Fruit fly (Drosophila melanogaster) whole organism, embryonic: ENCODE results near the gene CG7386.

Source experiments
- Adf1 ChIP-seq: fragments of 200-800 bp; sonication (Bioruptor generic); IDR thresholded peaks from 2 replicates; pipeline ENCODE4 v1.3.6; 2022; ENCODE audit warnings: missing biosample characterization, missing genetic modification characterization
- Atf-2 ChIP-seq: fragments of 200-800 bp; sonication (Bioruptor generic); optimal IDR thresholded peaks from 2 replicates; lab custom pipeline; 2016; ENCODE audit warnings: missing biosample characterization, missing genetic modification characterization
- CG11504 ChIP-seq: fragments of 200-800 bp; sonication (Bioruptor generic); optimal IDR thresholded peaks from 3 replicates; lab custom pipeline; 2019; ENCODE audit warnings: missing biosample characterization, mild to moderate bottlenecking, missing genetic modification characterization, moderate library complexity
- CG1233 ChIP-seq: fragments of 200-800 bp; sonication (Bioruptor generic); optimal IDR thresholded peaks from 4 replicates; lab custom pipeline; 2018; ENCODE audit warnings: missing biosample characterization, mild to moderate bottlenecking, missing genetic modification characterization
- CG14050 ChIP-seq: fragments of 200-800 bp; sonication (Bioruptor generic); IDR thresholded peaks from 3 replicates; pipeline ENCODE4 v1.3.6; 2022; ENCODE audit warnings: missing biosample characterization, missing genetic modification characterization
- CG14860 ChIP-seq: fragments of 200-800 bp; sonication (Bioruptor generic); IDR thresholded peaks from 3 replicates; pipeline ENCODE4 v1.3.6; 2022; ENCODE audit warnings: missing biosample characterization, missing genetic modification characterization; ENCODE audit not compliant: partially characterized antibody
- CG1603 ChIP-seq: fragments of 200-800 bp; sonication (Bioruptor generic); optimal IDR thresholded peaks from 2 replicates; lab custom pipeline; 2019; ENCODE audit warnings: missing biosample characterization, mild to moderate bottlenecking, missing genetic modification characterization, moderate library complexity
- CG18262 ChIP-seq: fragments of 200-800 bp; optimal IDR thresholded peaks from 3 replicates; lab custom pipeline; 2019; ENCODE audit warnings: missing biosample characterization, mild to moderate bottlenecking, missing genetic modification characterization, moderate library complexity
- CG30431 ChIP-seq: fragments of 200-800 bp; sonication (Bioruptor generic); optimal IDR thresholded peaks from 2 replicates; lab custom pipeline; 2017; ENCODE audit warnings: missing biosample characterization, missing genetic modification characterization
- CG33557 ChIP-seq: fragments of 200-800 bp; sonication (Bioruptor generic); optimal IDR thresholded peaks from 2 replicates; lab custom pipeline; 2019; ENCODE audit warnings: missing biosample characterization, mild to moderate bottlenecking, missing genetic modification characterization, moderate library complexity
- CG4404 ChIP-seq: fragments of 200-800 bp; sonication (Bioruptor generic); IDR thresholded peaks from 2 replicates; pipeline ENCODE4 v1.3.6; 2022; ENCODE audit warnings: missing biosample characterization, missing genetic modification characterization
- CG4617 ChIP-seq: fragments of 200-800 bp; sonication (Bioruptor generic); optimal IDR thresholded peaks from 3 replicates; lab custom pipeline; 2016; ENCODE audit warnings: missing biosample characterization, missing genetic modification characterization, borderline replicate concordance
- CG4730 ChIP-seq: fragments of 200-800 bp; sonication (Bioruptor generic); IDR thresholded peaks from 2 replicates; pipeline ENCODE4 v1.3.6; 2022; ENCODE audit warnings: missing biosample characterization, missing genetic modification characterization
- CG4854 ChIP-seq: fragments of 200-800 bp; sonication (Bioruptor generic); optimal IDR thresholded peaks from 2 replicates; lab custom pipeline; 2016; ENCODE audit warnings: missing biosample characterization, missing genetic modification characterization, inconsistent platforms
- CG6654 ChIP-seq: fragments of 200-800 bp; sonication (Bioruptor generic); optimal IDR thresholded peaks from 2 replicates; lab custom pipeline; 2017; ENCODE audit warnings: missing biosample characterization, mild to moderate bottlenecking, missing genetic modification characterization
- CG6683 ChIP-seq: fragments of 200-800 bp; sonication (Bioruptor generic); optimal IDR thresholded peaks from 2 replicates; lab custom pipeline; 2017; ENCODE audit warnings: missing biosample characterization, mild to moderate bottlenecking, missing genetic modification characterization, missing genetic modification reagents
- CG6791 ChIP-seq: fragments of 200-800 bp; sonication (Bioruptor generic); IDR thresholded peaks from 3 replicates; pipeline ENCODE4 v1.3.6; 2022; ENCODE audit warnings: missing biosample characterization, missing genetic modification characterization; ENCODE audit not compliant: partially characterized antibody
- CG9817 ChIP-seq: fragments of 200-800 bp; sonication (Bioruptor generic); optimal IDR thresholded peaks from 2 replicates; lab custom pipeline; 2018; ENCODE audit warnings: missing biosample characterization, mild to moderate bottlenecking, missing genetic modification characterization, moderate library complexity
- D19A ChIP-seq: fragments of 200-800 bp; optimal IDR thresholded peaks from 3 replicates; lab custom pipeline; 2019; ENCODE audit warnings: missing biosample characterization, mild to moderate bottlenecking, missing genetic modification characterization, moderate library complexity
- Doc2 ChIP-seq: fragments of 200-800 bp; sonication (Bioruptor generic); IDR thresholded peaks from 2 replicates; pipeline ENCODE4 v1.3.6; 2022; ENCODE audit warnings: missing biosample characterization, missing genetic modification characterization
- Drgx ChIP-seq: fragments of 200-800 bp; sonication (Bioruptor generic); IDR thresholded peaks from 2 replicates; pipeline ENCODE4 v1.3.6; 2022; ENCODE audit warnings: missing biosample characterization, missing genetic modification characterization
- ERR ChIP-seq: fragments of 200-800 bp; sonication (Bioruptor generic); optimal IDR thresholded peaks from 2 replicates; lab custom pipeline; 2016; ENCODE audit warnings: missing biosample characterization, missing genetic modification characterization
- Ets65A ChIP-seq: fragments of 200-800 bp; sonication (Bioruptor generic); peaks from one replicate; lab custom pipeline; 2016; ENCODE audit warnings: missing biosample characterization, missing genetic modification characterization
- HLH4C ChIP-seq: fragments of 200-800 bp; sonication (Bioruptor generic); IDR thresholded peaks from 3 replicates; pipeline ENCODE4 v1.3.6; 2022; ENCODE audit warnings: missing biosample characterization, missing genetic modification characterization; ENCODE audit not compliant: partially characterized antibody
- HLH54F ChIP-seq: fragments of 200-800 bp; sonication (Bioruptor generic); optimal IDR thresholded peaks from 3 replicates; lab custom pipeline; 2016; ENCODE audit warnings: missing biosample characterization, missing genetic modification characterization
- MESR4 ChIP-seq: fragments of 200-800 bp; sonication (Bioruptor generic); optimal IDR thresholded peaks from 2 replicates; lab custom pipeline; 2018; ENCODE audit warnings: missing biosample characterization, mild to moderate bottlenecking, missing genetic modification characterization, moderate library complexity
- NFAT ChIP-seq: fragments of 200-800 bp; sonication (Bioruptor generic); IDR thresholded peaks from 2 replicates; pipeline ENCODE4 v1.3.6; 2022; ENCODE audit warnings: missing biosample characterization, missing genetic modification characterization
- Usf ChIP-seq: fragments of 200-800 bp; sonication (Bioruptor generic); optimal IDR thresholded peaks from 2 replicates; lab custom pipeline; 2017; ENCODE audit warnings: missing genotype, missing biosample characterization, missing genetic modification characterization
- Xrp1 ChIP-seq: fragments of 200-800 bp; sonication (Bioruptor generic); IDR thresholded peaks from 2 replicates; pipeline ENCODE4 v1.3.6; 2022; ENCODE audit warnings: missing biosample characterization, missing genetic modification characterization
- ac ChIP-seq: fragments of 200-800 bp; sonication (Bioruptor generic); optimal IDR thresholded peaks from 3 replicates; lab custom pipeline; 2017; ENCODE audit warnings: missing biosample characterization, mild to moderate bottlenecking, missing genetic modification characterization
- bbx ChIP-seq: fragments of 200-800 bp; sonication (Bioruptor generic); IDR thresholded peaks from 2 replicates; pipeline ENCODE4 v1.3.6; 2022; ENCODE audit warnings: missing biosample characterization, missing genetic modification characterization; ENCODE audit not compliant: partially characterized antibody
- btn ChIP-seq: fragments of 200-800 bp; sonication (Bioruptor generic); optimal IDR thresholded peaks from 2 replicates; lab custom pipeline; 2016; ENCODE audit warnings: missing biosample characterization, missing genetic modification characterization
- dati ChIP-seq: fragments of 200-800 bp; sonication (Bioruptor generic); IDR thresholded peaks from 2 replicates; pipeline ENCODE4 v1.3.6; 2022; ENCODE audit warnings: missing biosample characterization, missing genetic modification characterization
- disco-r ChIP-seq: fragments of 200-800 bp; sonication (Bioruptor generic); optimal IDR thresholded peaks from 2 replicates; lab custom pipeline; 2016; ENCODE audit warnings: missing biosample characterization, missing genetic modification characterization
- emc ChIP-seq: fragments of 200-800 bp; sonication (Bioruptor generic); optimal IDR thresholded peaks from 2 replicates; lab custom pipeline; 2016; ENCODE audit warnings: missing biosample characterization, missing genetic modification characterization
- ems ChIP-seq: fragments of 200-800 bp; sonication (Bioruptor generic); optimal IDR thresholded peaks from 3 replicates; lab custom pipeline; 2016; ENCODE audit warnings: missing biosample characterization, missing genetic modification characterization
- gem ChIP-seq: fragments of 200-800 bp; sonication (Bioruptor generic); optimal IDR thresholded peaks from 2 replicates; lab custom pipeline; 2019; ENCODE audit warnings: missing biosample characterization, mild to moderate bottlenecking, missing genetic modification characterization, moderate library complexity
- ind ChIP-seq: fragments of 200-800 bp; sonication (Bioruptor generic); optimal IDR thresholded peaks from 3 replicates; lab custom pipeline; 2016; ENCODE audit warnings: missing biosample characterization, missing genetic modification characterization
- lab ChIP-seq: fragments of 200-800 bp; sonication (Bioruptor generic); optimal IDR thresholded peaks from 3 replicates; lab custom pipeline; 2017; ENCODE audit warnings: missing biosample characterization, missing genetic modification characterization, mild to moderate bottlenecking, moderate library complexity, missing genetic modification reagents
- lmd ChIP-seq: fragments of 200-800 bp; sonication (Bioruptor generic); IDR thresholded peaks from 2 replicates; pipeline ENCODE4 v1.3.6; 2022; ENCODE audit warnings: missing biosample characterization, missing genetic modification characterization
- nerfin-2 ChIP-seq: fragments of 200-800 bp; sonication (Bioruptor generic); IDR thresholded peaks from 2 replicates; pipeline ENCODE4 v1.3.6; 2022; ENCODE audit warnings: missing biosample characterization, missing genetic modification characterization; ENCODE audit not compliant: partially characterized antibody
- otp ChIP-seq: fragments of 200-800 bp; sonication (Bioruptor generic); IDR thresholded peaks from 3 replicates; pipeline ENCODE4, ENCODE4 v1.3.6; 2022; ENCODE audit warnings: missing biosample characterization, missing genetic modification characterization
- peb ChIP-seq: fragments of 200-800 bp; sonication (Bioruptor generic); IDR thresholded peaks from 2 replicates; pipeline ENCODE4 v1.3.6; 2022; ENCODE audit warnings: missing biosample characterization, missing genetic modification characterization
- pros ChIP-seq: fragments of 200-800 bp; sonication (Bioruptor generic); optimal IDR thresholded peaks from 3 replicates; lab custom pipeline; 2019; ENCODE audit warnings: missing biosample characterization, mild to moderate bottlenecking, missing genetic modification characterization, moderate library complexity
- psq ChIP-seq: fragments of 200-800 bp; sonication (Bioruptor generic); optimal IDR thresholded peaks from 2 replicates; lab custom pipeline; 2017; ENCODE audit warnings: missing biosample characterization, missing genetic modification characterization
- ro ChIP-seq: fragments of 200-800 bp; sonication (Bioruptor generic); IDR thresholded peaks from 2 replicates; pipeline ENCODE4 v1.3.6; 2022; ENCODE audit warnings: missing biosample characterization, missing genetic modification characterization
- schlank ChIP-seq: fragments of 200-800 bp; sonication (Bioruptor generic); optimal IDR thresholded peaks from 2 replicates; lab custom pipeline; 2018; ENCODE audit warnings: missing biosample characterization, mild to moderate bottlenecking, missing genetic modification characterization
- seq ChIP-seq: fragments of 200-800 bp; sonication (Bioruptor generic); IDR thresholded peaks from 2 replicates; pipeline ENCODE4 v1.3.6; 2022; ENCODE audit warnings: missing biosample characterization, missing genetic modification characterization
- wor ChIP-seq: fragments of 200-800 bp; sonication (Bioruptor generic); IDR thresholded peaks from 2 replicates; pipeline ENCODE4 v1.3.6; 2022; ENCODE audit warnings: missing biosample characterization, missing genetic modification characterization
- zfh2 ChIP-seq: fragments of 200-800 bp; sonication (Bioruptor generic); optimal IDR thresholded peaks from 2 replicates; lab custom pipeline; 2016; ENCODE audit warnings: missing biosample characterization, missing genetic modification characterization

The CG7386 gene

DNA sequence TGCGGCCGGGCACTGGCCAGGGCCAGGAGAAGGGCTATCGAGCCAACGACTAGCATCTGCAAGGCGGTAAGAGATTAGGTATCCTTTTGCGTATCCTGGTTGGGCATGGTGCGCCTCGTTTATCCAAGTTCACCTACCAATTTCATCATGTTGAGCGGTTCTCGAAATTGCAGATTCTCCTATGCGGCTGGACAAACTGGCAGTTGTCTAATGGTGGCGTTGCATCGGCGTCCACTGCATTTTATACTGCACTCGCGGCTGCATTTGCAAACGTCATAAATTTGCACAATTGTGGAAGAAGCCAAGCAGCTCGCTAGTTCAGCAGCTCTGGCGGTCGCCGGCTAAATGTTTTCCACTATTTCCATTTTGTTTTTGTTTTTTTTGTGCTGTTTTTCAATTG lies 37.0 kb upstream of the CG7386 start, which contains the start of gene Acp65Aa:
Gene Acp65Aa, minus strand, starts transcription at position 215 of the 400 bp plus-strand sequence.
- TF ChIP-seq Ets65A (GFP tag; lab: Kevin White, UChicago) (peak; percentile 90), NFAT (GFP tag; lab: Robert Waterston, UW) (no peak), btn (GFP tag; lab: Kevin White, UChicago) (no peak), ac (GFP tag; lab: Kevin White, UChicago) (no peak), CG4404 (GFP tag; lab: Robert Waterston, UW) (no peak), wor (GFP tag; lab: Robert Waterston, UW) (no peak), Doc2 (GFP tag; lab: Robert Waterston, UW) (no peak), CG30431 (no peak), CG4854 (GFP tag; lab: Kevin White, UChicago) (no peak), lmd (0 out of 2 replicates have a peak, but pooled peaks have one; percentile 4), CG11504 (tag; lab: Kevin White, UChicago) (no peak), dati (no peak)
- TF ChIP-seq, all 482 proteins: peak for 2

DNA sequence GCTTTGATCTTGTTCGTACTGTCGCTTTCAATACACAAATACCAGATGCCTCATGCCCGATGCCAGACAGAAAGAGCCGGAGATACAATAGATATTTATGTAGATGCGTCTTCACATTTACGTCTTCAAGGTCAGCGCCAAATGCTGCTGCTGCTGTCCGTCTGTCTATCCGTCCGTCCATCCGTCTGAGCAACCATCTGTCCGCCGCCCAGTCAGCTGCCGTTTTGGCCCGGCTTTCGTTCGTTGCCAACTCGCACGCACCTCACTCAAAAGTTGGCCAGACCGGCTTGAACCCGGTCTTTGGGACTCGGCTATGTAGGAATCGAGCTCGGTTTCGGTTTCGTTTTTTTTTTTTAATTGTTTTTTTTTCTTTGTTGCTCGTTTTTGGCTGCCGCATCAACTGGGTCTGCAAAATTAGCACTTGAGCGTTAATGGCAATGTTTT lies 34.6 kb upstream of the CG7386 start:
- TF ChIP-seq lab (GFP tag; lab: Kevin White, UChicago) (no peak), CG1603 (tag; lab: Kevin White, UChicago) (no peak), ERR (GFP tag; lab: Kevin White, UChicago) (no peak), CG4617 (no peak), ems (GFP tag; lab: Kevin White, UChicago) (no peak), emc (GFP tag; lab: Kevin White, UChicago) (no peak), CG33557 (GFP tag; lab: Kevin White, UChicago) (no peak), ro (GFP tag; lab: Robert Waterston, UW) (no peak), HLH4C (no peak), CG14050 (GFP tag; lab: Robert Waterston, UW) (no peak), Adf1 (GFP tag; lab: Robert Waterston, UW) (no peak), CG6654 (GFP tag; lab: Kevin White, UChicago) (no peak), Atf-2 (GFP tag; lab: Kevin White, UChicago) (no peak), CG6791 (GFP tag; lab: Robert Waterston, UW) (0 out of 3 replicates have a peak, but pooled peaks have one; percentile 6), CG1233 (no peak), Drgx (peak; percentile 37; the same call in 1 of the 2 replicates), peb (GFP tag; lab: Robert Waterston, UW) (no peak), gem (tag; lab: Kevin White, UChicago) (no peak), schlank (tag; lab: Kevin White, UChicago) (no peak), ind (no peak), pros (GFP tag; lab: Kevin White, UChicago) (peak; percentile 99), MESR4 (no peak), disco-r (GFP tag; lab: Kevin White, UChicago) (no peak), nerfin-2 (GFP tag; lab: Robert Waterston, UW) (no peak), CG14860 (GFP tag; lab: Robert Waterston, UW) (no peak), D19A (tag; lab: Kevin White, UChicago) (no peak), zfh2 (no peak), Usf (no peak), CG18262 (tag; lab: Kevin White, UChicago) (no peak), CG6683 (GFP tag; lab: Kevin White, UChicago) (no peak), otp (no peak), bbx (no peak), psq (GFP tag; lab: Kevin White, UChicago) (no peak), HLH54F (GFP tag; lab: Kevin White, UChicago) (no peak), CG9817 (tag; lab: Kevin White, UChicago) (no peak), Xrp1 (GFP tag; lab: Robert Waterston, UW) (no peak), seq (GFP tag; lab: Robert Waterston, UW) (no peak), ac (GFP tag; lab: Kevin White, UChicago) (no peak), CG4730 (no peak)
